Worm (Caenorhabditis elegans): Measurements from ENCODE around the gene mig-21.

- no peak for TF ChIP-seq mel-28 (tag; optimal IDR thresholded peaks at IDR 0.05; ENCODE audit: borderline replicate concordance)
- no peak for TF ChIP-seq athp-1 (tag; optimal IDR thresholded peaks at IDR 0.05)
- no peak for TF ChIP-seq mes-4 (tag; optimal IDR thresholded peaks at IDR 0.05)
- no peak for TF ChIP-seq hmg-1.2 (GFP tag; IDR thresholded peaks at IDR 0.05)
- no peak for TF ChIP-seq atf-7 (tag; optimal IDR thresholded peaks at IDR 0.05)
- no peak for TF ChIP-seq unc-62 (GFP tag; optimal IDR thresholded peaks at IDR 0.05)
- no peak for TF ChIP-seq cebp-2 (GFP tag; IDR thresholded peaks at IDR 0.05)
- TF ChIP-seq ZK185.1 (tag; optimal IDR thresholded peaks at IDR 0.05; ENCODE audit: poor library complexity, severe bottlenecking), result no peak
- no peak for TF ChIP-seq him-1 (tag; optimal IDR thresholded peaks at IDR 0.05)
- no peak for TF ChIP-seq ceh-91 (GFP tag; IDR thresholded peaks at IDR 0.05)
- no peak for TF ChIP-seq K12H6.12 (tag; optimal IDR thresholded peaks at IDR 0.05)
Observed at ce11 chrIII:5868401-5868800, 9.8 kb downstream of the mig-21 start, which contains the start of gene eng-1.
